Fruit fly (Drosophila melanogaster) whole organism, embryonic: ENCODE measurements around the gene Mocs2B.

Experiments
- Asciz ChIP-seq: fragments of 200-800 bp; sonication (Bioruptor generic); optimal IDR thresholded peaks from 2 replicates; lab custom pipeline; 2017; ENCODE audit warnings: missing biosample characterization, mild to moderate bottlenecking, missing genetic modification characterization, missing genetic modification reagents
- Awh ChIP-seq: fragments of 200-800 bp; sonication (Bioruptor generic); IDR thresholded peaks from 2 replicates; pipeline ENCODE4, ENCODE4 v1.3.6; 2022; ENCODE audit warnings: missing biosample characterization, missing genetic modification characterization
- CG11398 ChIP-seq: fragments of 200-800 bp; sonication (Bioruptor generic); optimal IDR thresholded peaks from 2 replicates; lab custom pipeline; 2016; ENCODE audit warnings: missing biosample characterization, missing genetic modification characterization
- CG12744 ChIP-seq: fragments of 200-800 bp; sonication (Bioruptor generic); optimal IDR thresholded peaks from 2 replicates; lab custom pipeline; 2016; ENCODE audit warnings: missing biosample characterization, missing genetic modification characterization
- CG12769 ChIP-seq: fragments of 200-800 bp; sonication (Bioruptor generic); optimal IDR thresholded peaks from 2 replicates; lab custom pipeline; 2019; ENCODE audit warnings: missing biosample characterization, mild to moderate bottlenecking, missing genetic modification characterization, moderate library complexity
- CG13775 ChIP-seq: fragments of 200-800 bp; sonication (Bioruptor generic); optimal IDR thresholded peaks from 3 replicates; lab custom pipeline; 2017; ENCODE audit warnings: missing biosample characterization, mild to moderate bottlenecking, missing genetic modification characterization
- CG15269 ChIP-seq: fragments of 200-800 bp; sonication (Bioruptor generic); optimal IDR thresholded peaks from 2 replicates; lab custom pipeline; 2018; ENCODE audit warnings: missing biosample characterization, mild to moderate bottlenecking, missing genetic modification characterization, moderate library complexity
- CG18619 ChIP-seq: fragments of 200-800 bp; sonication (Bioruptor generic); optimal IDR thresholded peaks from 3 replicates; lab custom pipeline; 2017; ENCODE audit warnings: missing biosample characterization, mild to moderate bottlenecking, missing genetic modification characterization
- CG3726 ChIP-seq: fragments of 200-800 bp; sonication (Bioruptor generic); IDR thresholded peaks from 3 replicates; pipeline ENCODE4, ENCODE4 v1.3.6; 2022; ENCODE audit warnings: missing biosample characterization, missing genetic modification characterization
- CG4854 ChIP-seq: fragments of 200-800 bp; sonication (Bioruptor generic); optimal IDR thresholded peaks from 2 replicates; lab custom pipeline; 2016; ENCODE audit warnings: missing biosample characterization, missing genetic modification characterization, inconsistent platforms
- CG5180 ChIP-seq: fragments of 200-800 bp; sonication (Bioruptor generic); optimal IDR thresholded peaks from 3 replicates; lab custom pipeline; 2017; ENCODE audit warnings: missing biosample characterization, missing genetic modification characterization, mild to moderate bottlenecking, moderate library complexity, missing genetic modification reagents
- CG6689 ChIP-seq: fragments of 200-800 bp; sonication (Bioruptor generic); IDR thresholded peaks from 2 replicates; pipeline ENCODE4 v1.3.6; 2022; ENCODE audit warnings: missing biosample characterization, missing genetic modification characterization
- CG8290 ChIP-seq, 3 experiments: fragments of 200-800 bp; sonication (Bioruptor generic); optimal IDR thresholded peaks; 2 replicates each; lab custom pipeline; 2016 to 2019; ENCODE audit warnings: missing biosample characterization in 3 of 3, missing genetic modification characterization in 3 of 3, mild to moderate bottlenecking in 2 of 3, moderate library complexity in 1 of 3
- Chrac-16 ChIP-seq: fragments of 200-800 bp; sonication (Bioruptor generic); optimal IDR thresholded peaks from 3 replicates; lab custom pipeline; 2016; ENCODE audit warnings: missing biosample characterization, missing genetic modification characterization
- Fer1 ChIP-seq: fragments of 200-800 bp; sonication (Bioruptor generic); optimal IDR thresholded peaks from 2 replicates; lab custom pipeline; 2017; ENCODE audit warnings: missing biosample characterization, mild to moderate bottlenecking, missing genetic modification characterization
- H15 ChIP-seq: fragments of 200-800 bp; sonication (Bioruptor generic); IDR thresholded peaks from 3 replicates; pipeline ENCODE4 v1.3.6; 2022; ENCODE audit warnings: missing biosample characterization, missing genetic modification characterization
- HHEX ChIP-seq: fragments of 200-800 bp; sonication (Bioruptor generic); optimal IDR thresholded peaks from 3 replicates; lab custom pipeline; 2017; ENCODE audit warnings: missing biosample characterization, mild to moderate bottlenecking, missing genetic modification characterization, missing genetic modification reagents
- HLHmδ ChIP-seq: fragments of 200-800 bp; sonication (Bioruptor generic); optimal IDR thresholded peaks from 2 replicates; lab custom pipeline; 2018; ENCODE audit warnings: missing biosample characterization, mild to moderate bottlenecking, missing genetic modification characterization, moderate library complexity
- Hand ChIP-seq: fragments of 200-800 bp; sonication (Bioruptor generic); optimal IDR thresholded peaks from 2 replicates; lab custom pipeline; 2017; ENCODE audit warnings: mild to moderate bottlenecking, missing biosample characterization, missing genetic modification reagents, missing genetic modification characterization
- Hsf ChIP-seq: fragments of 200-800 bp; sonication (Bioruptor generic); optimal IDR thresholded peaks from 3 replicates; lab custom pipeline; 2016; ENCODE audit warnings: missing biosample characterization, missing genetic modification characterization
- Jarid2 ChIP-seq: fragments of 200-800 bp; sonication (Bioruptor generic); optimal IDR thresholded peaks from 3 replicates; lab custom pipeline; 2017; ENCODE audit warnings: mild to moderate bottlenecking, missing biosample characterization, missing genetic modification reagents, missing genetic modification characterization
- NC2α ChIP-seq: fragments of 200-800 bp; sonication (Bioruptor generic); optimal IDR thresholded peaks from 2 replicates; lab custom pipeline; 2016; ENCODE audit warnings: missing biosample characterization, missing genetic modification characterization
- NK7.1 ChIP-seq: fragments of 200-800 bp; sonication (Bioruptor generic); optimal IDR thresholded peaks from 3 replicates; lab custom pipeline; 2016; ENCODE audit warnings: missing biosample characterization, missing genetic modification characterization
- Ptx1 ChIP-seq: fragments of 200-800 bp; sonication (Bioruptor generic); IDR thresholded peaks from 2 replicates; pipeline ENCODE4 v1.3.6; 2022; ENCODE audit warnings: missing biosample characterization, missing genetic modification characterization
- Sox102F ChIP-seq: fragments of 200-800 bp; sonication (Bioruptor generic); optimal IDR thresholded peaks from 2 replicates; lab custom pipeline; 2018; ENCODE audit warnings: missing biosample characterization, mild to moderate bottlenecking, missing genetic modification characterization, moderate library complexity
- Ssrp ChIP-seq: fragments of 200-800 bp; sonication (Bioruptor generic); optimal IDR thresholded peaks from 2 replicates; lab custom pipeline; 2018; ENCODE audit warnings: missing biosample characterization, mild to moderate bottlenecking, missing genetic modification characterization, moderate library complexity
- Trl ChIP-seq, 3 experiments: fragments of >200 bp in 2 of 3; fragments of 200-800 bp in 1 of 3; sonication (Bioruptor generic) in 1 of 3; optimal IDR thresholded peaks; 2 replicates in 1 of 3; 3 replicates in 2 of 3; lab custom pipeline; 2016 to 2017; ENCODE audit warnings: missing biosample characterization in 1 of 3, missing genetic modification characterization in 1 of 3
- al ChIP-seq: fragments of 200-800 bp; sonication (Bioruptor generic); IDR thresholded peaks from 2 replicates; pipeline ENCODE4 v1.3.6; 2022; ENCODE audit warnings: missing biosample characterization, missing genetic modification characterization
- ato ChIP-seq: fragments of 200-800 bp; sonication (Bioruptor generic); IDR thresholded peaks from 2 replicates; pipeline ENCODE4 v1.3.6; 2022; ENCODE audit warnings: missing biosample characterization, missing genetic modification characterization; ENCODE audit not compliant: partially characterized antibody
- bigmax ChIP-seq: fragments of 200-800 bp; sonication (Bioruptor generic); optimal IDR thresholded peaks from 2 replicates; lab custom pipeline; 2018; ENCODE audit warnings: missing biosample characterization, mild to moderate bottlenecking, missing genetic modification characterization
- cg ChIP-seq: fragments of 200-800 bp; sonication (Bioruptor generic); optimal IDR thresholded peaks from 3 replicates; lab custom pipeline; 2019; ENCODE audit warnings: missing biosample characterization, mild to moderate bottlenecking, missing genetic modification characterization, moderate library complexity
- dmrt99B ChIP-seq: fragments of 200-800 bp; sonication (Bioruptor generic); optimal IDR thresholded peaks from 2 replicates; lab custom pipeline; 2018; ENCODE audit warnings: missing biosample characterization, mild to moderate bottlenecking, missing genetic modification characterization, moderate library complexity
- dpn ChIP-seq, 2 experiments: fragments of 200-800 bp; sonication (Bioruptor generic); optimal IDR thresholded peaks; 3 replicates each; lab custom pipeline; 2016; ENCODE audit warnings: missing biosample characterization in 2 of 2, missing genetic modification characterization in 2 of 2
- dysf ChIP-seq: fragments of 200-800 bp; sonication (Bioruptor generic); IDR thresholded peaks from 3 replicates; pipeline ENCODE4 v1.3.6; 2022; ENCODE audit warnings: missing biosample characterization, missing genetic modification characterization
- esg ChIP-seq: fragments of 200-800 bp; sonication (Bioruptor generic); conservative IDR thresholded peaks from 2 replicates; pipeline ENCODE4 v1.3.6; 2022; ENCODE audit warnings: missing biosample characterization, missing genetic modification characterization
- fu2 ChIP-seq: fragments of 200-800 bp; sonication (Bioruptor generic); optimal IDR thresholded peaks from 2 replicates; lab custom pipeline; 2016; ENCODE audit warnings: missing biosample characterization, missing genetic modification characterization
- gce ChIP-seq: fragments of 200-800 bp; sonication (Bioruptor generic); IDR thresholded peaks from 3 replicates; pipeline ENCODE4 v1.3.6; 2022; ENCODE audit warnings: missing biosample characterization, missing genetic modification characterization
- gcm ChIP-seq: fragments of 200-800 bp; sonication (Bioruptor generic); optimal IDR thresholded peaks from 2 replicates; lab custom pipeline; 2019; ENCODE audit warnings: missing biosample characterization, mild to moderate bottlenecking, missing genetic modification characterization, moderate library complexity
- gem ChIP-seq: fragments of 200-800 bp; sonication (Bioruptor generic); optimal IDR thresholded peaks from 2 replicates; lab custom pipeline; 2019; ENCODE audit warnings: missing biosample characterization, mild to moderate bottlenecking, missing genetic modification characterization, moderate library complexity
- mirr ChIP-seq: fragments of 200-800 bp; sonication (Bioruptor generic); optimal IDR thresholded peaks from 3 replicates; lab custom pipeline; 2018; ENCODE audit warnings: missing biosample characterization, mild to moderate bottlenecking, missing genetic modification characterization
- onecut ChIP-seq: fragments of 200-800 bp; sonication (Bioruptor generic); IDR thresholded peaks from 2 replicates; pipeline ENCODE4 v1.3.6; 2022; ENCODE audit warnings: missing biosample characterization, missing genetic modification characterization
- ranshi ChIP-seq: fragments of 200-800 bp; sonication (Bioruptor generic); IDR thresholded peaks from 2 replicates; pipeline ENCODE4 v1.3.6; 2022; ENCODE audit warnings: missing biosample characterization, missing genetic modification characterization
- run ChIP-seq: fragments of 200-800 bp; sonication (Bioruptor generic); optimal IDR thresholded peaks from 3 replicates; lab custom pipeline; 2018; ENCODE audit warnings: missing biosample characterization, mild to moderate bottlenecking, missing genetic modification characterization
- sens ChIP-seq: fragments of 200-800 bp; sonication (Bioruptor generic); peaks from one replicate; lab custom pipeline; 2016; ENCODE audit warnings: missing biosample characterization, missing genetic modification characterization
- sr ChIP-seq: fragments of 200-800 bp; sonication (Bioruptor generic); IDR thresholded peaks from 3 replicates; pipeline ENCODE4 v1.3.6; 2022; ENCODE audit warnings: missing biosample characterization, missing genetic modification characterization
- stc ChIP-seq: fragments of 200-800 bp; sonication (Bioruptor generic); IDR thresholded peaks from 2 replicates; pipeline ENCODE4 v1.3.6; 2022; ENCODE audit warnings: missing biosample characterization, missing genetic modification characterization
- toy ChIP-seq: fragments of 200-800 bp; sonication (Bioruptor generic); IDR thresholded peaks from 2 replicates; pipeline ENCODE4 v1.3.6; 2022; ENCODE audit warnings: missing biosample characterization, missing genetic modification characterization
- twi ChIP-seq: fragments of 200-800 bp; optimal IDR thresholded peaks from 2 replicates; lab custom pipeline; 2019; ENCODE audit warnings: missing biosample characterization, mild to moderate bottlenecking, missing genetic modification characterization, moderate library complexity
- yki ChIP-seq: fragments of >200 bp; optimal IDR thresholded peaks from 3 replicates; lab custom pipeline; 2018

The Mocs2B gene

DNA sequence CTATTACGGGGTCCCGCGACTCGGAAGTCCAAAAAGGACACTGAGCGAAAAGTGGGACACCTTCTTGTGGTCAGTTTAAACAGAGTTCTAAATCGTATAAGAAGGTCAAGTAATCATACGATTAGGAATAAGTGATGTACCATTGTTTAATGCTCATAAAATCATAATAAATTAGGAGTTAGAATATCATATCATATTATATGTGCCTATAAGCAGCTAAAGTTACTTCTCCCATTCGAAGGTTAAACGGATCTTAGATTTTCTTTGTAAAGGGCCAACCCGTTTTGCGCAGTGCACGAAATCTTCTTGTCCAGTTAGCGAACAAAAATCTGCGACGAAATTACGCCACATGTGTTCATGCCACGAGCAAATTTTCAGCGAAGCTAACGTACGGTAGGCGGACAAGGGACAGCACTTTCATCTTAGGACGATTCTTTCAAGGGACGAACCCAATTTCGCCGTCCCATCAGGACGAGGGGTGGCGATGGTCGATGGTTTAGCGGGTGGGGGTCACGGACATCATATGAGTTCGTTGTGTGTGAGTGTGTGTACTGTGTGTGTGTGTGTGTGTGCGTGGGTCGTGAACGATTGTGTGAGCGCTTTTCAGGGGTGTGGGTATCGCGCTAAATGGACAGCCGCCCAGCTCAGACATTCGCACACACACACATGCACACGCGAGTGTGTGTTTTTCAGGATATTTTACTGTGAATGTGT, 41.3 kb upstream of the Mocs2B start:
- TF ChIP-seq Ptx1 (GFP tag; lab: Robert Waterston, UW) (peak; percentile 65), sens (GFP tag; lab: Kevin White, UChicago) (peak; percentile 88), CG6689 (peak; percentile 73), gce (GFP tag; lab: Robert Waterston, UW) (no peak), CG12744 (GFP tag; lab: Kevin White, UChicago) (no peak), Fer1 (peak; percentile 60), ato (GFP tag; lab: Robert Waterston, UW) (no peak), CG11398 (GFP tag; lab: Kevin White, UChicago) (no peak), Jarid2 (GFP tag; lab: Kevin White, UChicago) (peak; percentile 5), CG8290 (GFP tag; optimal IDR thresholded peaks at IDR 0.05; lab: Kevin White, UChicago) (no peak), CG8290 (tag; optimal IDR thresholded peaks at IDR 0.05; lab: Kevin White, UChicago) (peak in 1 of 2 experiments; percentile 29), cg (GFP tag; lab: Kevin White, UChicago) (peak; percentile 67), NK7.1 (no peak), gcm (GFP tag; lab: Kevin White, UChicago) (no peak), dmrt99B (tag; lab: Kevin White, UChicago) (peak; percentile 68), CG18619 (GFP tag; lab: Kevin White, UChicago) (peak; percentile 39), CG3726 (GFP tag; lab: Robert Waterston, UW) (no peak), Trl (optimal IDR thresholded peaks at IDR 0.05; lab: Kevin White, UChicago) (no peak), Trl (GFP tag; optimal IDR thresholded peaks at IDR 0.05; lab: Kevin White, UChicago) (no peak), fu2 (GFP tag; lab: Kevin White, UChicago) (no peak), run (tag; lab: Kevin White, UChicago) (no peak), CG15269 (peak; percentile 52), stc (GFP tag; lab: Robert Waterston, UW) (0 out of 2 replicates have a peak, but pooled peaks have one; percentile 20), Hand (GFP tag; lab: Kevin White, UChicago) (peak; percentile 31), dpn (GFP tag; optimal IDR thresholded peaks at IDR 0.05; lab: Kevin White, UChicago) (peak; percentile 12 to 19), Chrac-16 (GFP tag; lab: Kevin White, UChicago) (no peak), CG4854 (GFP tag; lab: Kevin White, UChicago) (no peak), Hsf (GFP tag; lab: Kevin White, UChicago) (peak; percentile 31), Sox102F (peak; percentile 41), Awh (GFP tag; lab: Robert Waterston, UW) (no peak), ranshi (GFP tag; lab: Robert Waterston, UW) (peak; percentile 44; the same call in 1 of the 2 replicates), yki (lab: Kevin White, UChicago) (no peak), Ssrp (tag; lab: Kevin White, UChicago) (peak; percentile 31), CG5180 (GFP tag; lab: Kevin White, UChicago) (peak; percentile 6), gem (tag; lab: Kevin White, UChicago) (peak; percentile 69), twi (peak; percentile 5), CG13775 (GFP tag; lab: Kevin White, UChicago) (peak; percentile 43), sr (GFP tag; lab: Robert Waterston, UW) (no peak), dysf (GFP tag; lab: Robert Waterston, UW) (peak; percentile 47; the same call in 1 of the 3 replicates), HHEX (GFP tag; lab: Kevin White, UChicago) (peak; percentile 49), H15 (no peak), NC2α (no peak), CG12769 (peak; percentile 49), Asciz (GFP tag; lab: Kevin White, UChicago) (peak; percentile 19), HLHmδ (GFP tag; lab: Kevin White, UChicago) (no peak), esg (GFP tag; lab: Robert Waterston, UW) (peak; percentile 51), al (GFP tag; lab: Robert Waterston, UW) (0 out of 2 replicates have a peak, but pooled peaks have one; percentile 4), mirr (GFP tag; lab: Kevin White, UChicago) (no peak), bigmax (GFP tag; lab: Kevin White, UChicago) (no peak), toy (GFP tag; lab: Robert Waterston, UW) (no peak), onecut (0 out of 2 replicates have a peak, but pooled peaks have one; percentile 20)
